Worm (Caenorhabditis elegans) whole organism, young adult: ENCODE measurements around the gene nsph-3.2.
A peak's percentile ranks its signal among the peaks of the same experiment; 100 is the strongest.

ENCODE experiments used
- B0035.1 ChIP-seq: sonication (generic microtip); optimal IDR thresholded peaks from 2 replicates; lab custom pipeline; 2016; ENCODE audit warnings: missing genetic modification characterization, mild to moderate bottlenecking, missing compliant biosample characterization, missing genotype, missing genetic modification reagents
- B0261.1 ChIP-seq: sonication (generic microtip); optimal IDR thresholded peaks from 2 replicates; lab custom pipeline; 2016; ENCODE audit warnings: mild to moderate bottlenecking, missing genetic modification characterization, moderate library complexity, missing compliant biosample characterization
- C17E4.6 ChIP-seq: fragments of 200-800 bp; sonication (Bioruptor generic); IDR thresholded peaks from 2 replicates; pipeline ENCODE4 v1.3.6; 2022; ENCODE audit warnings: missing genetic modification reagents, missing genetic modification characterization, missing compliant biosample characterization
- F22D6.2 ChIP-seq: sonication (generic microtip); optimal IDR thresholded peaks from 2 replicates; lab custom pipeline; 2016; ENCODE audit warnings: mild to moderate bottlenecking, missing genetic modification characterization, missing compliant biosample characterization
- F33H1.4 ChIP-seq: fragments of 200-800 bp; sonication (Bioruptor generic); IDR thresholded peaks from 2 replicates; pipeline ENCODE4 v1.3.6; 2022; ENCODE audit warnings: missing genetic modification reagents, missing genetic modification characterization, missing compliant biosample characterization
- F49E8.2 ChIP-seq: sonication (generic microtip); optimal IDR thresholded peaks from 3 replicates; lab custom pipeline; 2017; ENCODE audit warnings: missing genetic modification characterization, mild to moderate bottlenecking, missing compliant biosample characterization, antibody characterized with exemption, moderate library complexity; ENCODE audit not compliant: insufficient read depth
- K12H6.12 ChIP-seq: fragments of 200-800 bp; sonication (Bioruptor generic); optimal IDR thresholded peaks from 2 replicates; lab custom pipeline; 2018; ENCODE audit warnings: mild to moderate bottlenecking, missing genetic modification characterization, missing compliant biosample characterization
- Y53G8AR.9 ChIP-seq: fragments of 200-800 bp; sonication (Bioruptor generic); conservative IDR thresholded peaks from 2 replicates; pipeline ENCODE4 v1.3.6; 2022; ENCODE audit warnings: missing genetic modification reagents, missing genetic modification characterization, missing compliant biosample characterization
- Y67H2A.10 ChIP-seq: fragments of 200-800 bp; sonication (Bioruptor generic); conservative IDR thresholded peaks from 2 replicates; pipeline ENCODE4 v1.3.6; 2022; ENCODE audit warnings: missing genetic modification reagents, missing genetic modification characterization, missing compliant biosample characterization
- Y95B8A.8 ChIP-seq: fragments of 200-800 bp; sonication (Bioruptor generic); IDR thresholded peaks from 2 replicates; pipeline ENCODE4 v1.3.6; 2022; ENCODE audit warnings: missing genetic modification reagents, missing genetic modification characterization, missing compliant biosample characterization
- ZK185.1 ChIP-seq: sonication (generic microtip); optimal IDR thresholded peaks from 2 replicates; lab custom pipeline; 2016; ENCODE audit warnings: mild to moderate bottlenecking, missing genetic modification characterization, missing compliant biosample characterization; ENCODE audit not compliant: poor library complexity, severe bottlenecking
- akir-1 ChIP-seq: fragments of 200-800 bp; sonication (Bioruptor generic); optimal IDR thresholded peaks from 2 replicates; lab custom pipeline; 2018; ENCODE audit warnings: mild to moderate bottlenecking, missing genetic modification characterization, moderate library complexity, missing compliant biosample characterization
- ama-1 ChIP-seq, 3 experiments: fragments of 150-350 bp in 1 of 3; sonication (generic microtip) in 2 of 3; optimal IDR thresholded peaks; 2 replicates each; lab custom pipeline; 2014 to 2018; ENCODE audit warnings: missing biosample characterization in 2 of 3, missing genetic modification characterization in 2 of 3, missing genetic modification reagents in 2 of 3
- aptf-3 ChIP-seq: fragments of 200-800 bp; sonication (Bioruptor generic); IDR thresholded peaks from 2 replicates; pipeline ENCODE4 v1.3.6; 2022; ENCODE audit warnings: missing genetic modification characterization, missing compliant biosample characterization
- attf-6 ChIP-seq: fragments of 200-800 bp; sonication (Bioruptor generic); IDR thresholded peaks from 2 replicates; pipeline ENCODE4 v1.3.6; 2022; ENCODE audit warnings: missing genetic modification reagents, missing genetic modification characterization, missing compliant biosample characterization
- ceh-58 ChIP-seq: fragments of 200-800 bp; sonication (Bioruptor generic); IDR thresholded peaks from 2 replicates; pipeline ENCODE4 v1.3.6; 2022; ENCODE audit warnings: missing genetic modification characterization, missing compliant biosample characterization
- ceh-91 ChIP-seq: fragments of 200-800 bp; sonication (Bioruptor generic); IDR thresholded peaks from 2 replicates; pipeline ENCODE4 v1.3.6; 2022; ENCODE audit warnings: missing genetic modification reagents, missing genetic modification characterization, missing compliant biosample characterization
- chd-7 ChIP-seq: sonication (generic microtip); optimal IDR thresholded peaks from 2 replicates; lab custom pipeline; 2016; ENCODE audit warnings: mild to moderate bottlenecking, missing genetic modification characterization, moderate library complexity, missing compliant biosample characterization
- egrh-3 ChIP-seq: fragments of 200-800 bp; sonication (Bioruptor generic); IDR thresholded peaks from 2 replicates; pipeline ENCODE4 v1.3.6; 2022; ENCODE audit warnings: missing genetic modification reagents, missing genetic modification characterization, missing compliant biosample characterization
- fkh-3 ChIP-seq: sonication (generic microtip); optimal IDR thresholded peaks from 2 replicates; lab custom pipeline; 2016; ENCODE audit warnings: mild to moderate bottlenecking, missing genetic modification characterization, missing compliant biosample characterization
- gei-17 ChIP-seq: fragments of 200-800 bp; sonication (Bioruptor generic); optimal IDR thresholded peaks from 2 replicates; lab custom pipeline; 2018; ENCODE audit warnings: mild to moderate bottlenecking, missing genetic modification characterization, missing compliant biosample characterization
- lag-1 ChIP-seq: fragments of 200-800 bp; sonication (Bioruptor generic); IDR thresholded peaks from 2 replicates; pipeline ENCODE4 v1.3.6; 2022; ENCODE audit warnings: missing genetic modification reagents, missing genetic modification characterization, missing compliant biosample characterization
- let-526 ChIP-seq: fragments of 200-800 bp; sonication (Bioruptor generic); IDR thresholded peaks from 2 replicates; pipeline ENCODE4 v1.3.6; 2022; ENCODE audit warnings: missing genetic modification reagents, missing genetic modification characterization, missing compliant biosample characterization
- let-607 ChIP-seq, 2 experiments: fragments of 200-800 bp in 1 of 2; sonication (Bioruptor generic) in 1 of 2; sonication (generic microtip) in 1 of 2; optimal IDR thresholded peaks; 2 replicates each; lab custom pipeline; 2016 to 2018; ENCODE audit warnings: mild to moderate bottlenecking in 2 of 2, missing compliant biosample characterization in 2 of 2, missing genetic modification characterization in 2 of 2, moderate library complexity in 2 of 2, missing genotype in 1 of 2
- lin-35 ChIP-seq, 3 experiments: fragments of 150-350 bp in 2 of 3; sonication (generic microtip) in 1 of 3; optimal IDR thresholded peaks; 2 replicates each; lab custom pipeline; 2014 to 2018; ENCODE audit warnings: missing biosample characterization in 3 of 3, missing genetic modification characterization in 3 of 3, missing genetic modification reagents in 3 of 3
- lir-1 ChIP-seq: fragments of 200-800 bp; sonication (Bioruptor generic); conservative IDR thresholded peaks from 2 replicates; pipeline ENCODE4 v1.3.6; 2022; ENCODE audit warnings: missing genetic modification reagents, missing genetic modification characterization, missing compliant biosample characterization
- madf-3 ChIP-seq: fragments of 200-800 bp; sonication (Bioruptor generic); IDR thresholded peaks from 2 replicates; pipeline ENCODE4 v1.3.6; 2022; ENCODE audit warnings: missing genetic modification reagents, missing genetic modification characterization, missing compliant biosample characterization
- mel-28 ChIP-seq: sonication (generic microtip); optimal IDR thresholded peaks from 2 replicates; lab custom pipeline; 2016; ENCODE audit warnings: borderline replicate concordance, mild to moderate bottlenecking, missing genetic modification characterization, missing compliant biosample characterization
- mxl-1 ChIP-seq: sonication (generic microtip); optimal IDR thresholded peaks from 2 replicates; lab custom pipeline; 2016; ENCODE audit warnings: missing genetic modification characterization, missing compliant biosample characterization
- nhr-179 ChIP-seq: sonication (generic microtip); optimal IDR thresholded peaks from 2 replicates; lab custom pipeline; 2016; ENCODE audit warnings: mild to moderate bottlenecking, missing genetic modification characterization, missing compliant biosample characterization
- nhr-27 ChIP-seq: fragments of 200-800 bp; sonication (Bioruptor generic); optimal IDR thresholded peaks from 2 replicates; lab custom pipeline; 2018; ENCODE audit warnings: mild to moderate bottlenecking, missing genetic modification characterization, moderate library complexity, missing compliant biosample characterization
- nhr-90 ChIP-seq: sonication (generic microtip); optimal IDR thresholded peaks from 2 replicates; lab custom pipeline; 2016; ENCODE audit warnings: missing genotype, mild to moderate bottlenecking, missing genetic modification characterization, missing compliant biosample characterization
- pha-4 ChIP-seq: fragments of 150-350 bp; sonication (generic microtip); optimal IDR thresholded peaks from 2 replicates; lab custom pipeline; 2014; ENCODE audit warnings: missing biosample characterization, missing genetic modification reagents, missing genetic modification characterization
- rec-8 ChIP-seq, 2 experiments: sonication (generic microtip); optimal IDR thresholded peaks; 2 replicates each; lab custom pipeline; 2016; ENCODE audit warnings: mild to moderate bottlenecking in 2 of 2, missing genetic modification characterization in 2 of 2, missing genetic modification reagents in 2 of 2, missing genotype in 2 of 2, missing biosample characterization in 1 of 2, missing compliant biosample characterization in 1 of 2, moderate library complexity in 1 of 2
- repo-1 ChIP-seq: sonication (generic microtip); optimal IDR thresholded peaks from 2 replicates; lab custom pipeline; 2017; ENCODE audit warnings: mild to moderate bottlenecking, missing genetic modification characterization, missing compliant biosample characterization
- snpc-1.1 ChIP-seq: sonication (generic microtip); optimal IDR thresholded peaks from 2 replicates; lab custom pipeline; 2017; ENCODE audit warnings: missing genetic modification characterization, mild to moderate bottlenecking, missing compliant biosample characterization, antibody characterized with exemption, moderate library complexity, missing genotype, missing genetic modification reagents; ENCODE audit not compliant: insufficient read depth
- snpc-4 ChIP-seq, 5 experiments: fragments of 150-350 bp in 1 of 5; sonication (generic microtip) in 4 of 5; optimal IDR thresholded peaks; 2 replicates each; lab custom pipeline; 2014 to 2018; ENCODE audit warnings: missing genetic modification characterization in 5 of 5, missing biosample characterization in 3 of 5, antibody characterized with exemption in 2 of 5, mild to moderate bottlenecking in 2 of 5, missing compliant biosample characterization in 2 of 5, missing genotype in 2 of 5, moderate library complexity in 2 of 5, missing genetic modification reagents in 1 of 5
- somi-1 ChIP-seq: fragments of 200-800 bp; sonication (Bioruptor generic); optimal IDR thresholded peaks from 2 replicates; lab custom pipeline; 2018; ENCODE audit warnings: mild to moderate bottlenecking, missing genetic modification characterization, missing compliant biosample characterization
- tlf-1 ChIP-seq: fragments of 200-800 bp; sonication (Bioruptor generic); optimal IDR thresholded peaks from 2 replicates; lab custom pipeline; 2018; ENCODE audit warnings: mild to moderate bottlenecking, missing genetic modification characterization, missing compliant biosample characterization
- zfh-2 ChIP-seq: fragments of 200-800 bp; sonication (Bioruptor generic); conservative IDR thresholded peaks from 2 replicates; pipeline ENCODE4 v1.3.6; 2022; ENCODE audit warnings: missing genetic modification reagents, missing genetic modification characterization, missing compliant biosample characterization
- ztf-18 ChIP-seq: sonication (generic microtip); optimal IDR thresholded peaks from 2 replicates; lab custom pipeline; 2016; ENCODE audit warnings: missing genotype, mild to moderate bottlenecking, missing genetic modification characterization, missing compliant biosample characterization
- ztf-22 ChIP-seq: fragments of 200-800 bp; sonication (Bioruptor generic); optimal IDR thresholded peaks from 2 replicates; lab custom pipeline; 2018; ENCODE audit warnings: mild to moderate bottlenecking, missing genetic modification characterization, moderate library complexity, missing compliant biosample characterization
- ztf-25 ChIP-seq: fragments of 200-800 bp; sonication (Bioruptor generic); IDR thresholded peaks from 2 replicates; pipeline ENCODE4 v1.3.6; 2022; ENCODE audit warnings: missing genetic modification reagents, missing genetic modification characterization, missing compliant biosample characterization
- ztf-28 ChIP-seq: fragments of 200-800 bp; sonication (Bioruptor generic); IDR thresholded peaks from 2 replicates; pipeline ENCODE4 v1.3.6; 2022; ENCODE audit warnings: missing genetic modification reagents, missing genetic modification characterization, missing compliant biosample characterization

The nsph-3.2 gene

DNA sequence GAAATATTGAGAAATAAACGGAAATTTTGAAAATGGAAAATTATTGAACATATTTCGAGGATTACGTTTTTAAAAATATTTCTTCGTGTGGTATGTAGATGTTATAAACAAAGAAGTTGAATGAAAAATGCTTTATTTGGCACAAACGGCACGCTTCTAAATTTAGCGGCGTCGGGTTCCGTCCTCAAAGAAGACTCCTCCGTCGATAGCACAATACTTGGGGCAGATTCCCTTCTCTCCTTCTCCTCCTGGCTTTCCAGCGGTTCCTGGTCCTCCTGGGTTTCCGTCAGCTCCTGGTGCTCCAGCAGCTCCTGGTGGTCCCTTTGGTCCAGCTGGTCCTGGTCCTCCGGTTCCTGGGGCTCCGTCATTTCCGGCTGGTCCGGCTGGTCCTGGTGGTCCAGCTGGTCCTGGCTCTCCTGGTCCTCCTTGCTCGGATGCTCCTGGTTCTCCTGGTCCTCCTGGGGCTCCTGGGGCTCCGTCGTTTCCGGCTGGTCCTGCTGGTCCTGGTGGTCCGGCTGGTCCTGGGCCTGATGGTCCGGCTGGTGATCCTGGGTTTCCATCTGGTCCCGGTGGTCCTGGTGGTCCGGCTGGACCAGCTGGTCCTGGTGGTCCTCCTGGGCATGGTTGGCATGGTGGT lies 28.2 kb upstream of the nsph-3.2 start, which contains the start of gene W01B6.8 (continued):
- TF ChIP-seq ama-1 (optimal IDR thresholded peaks at IDR 0.05; lab: Kevin White, UChicago) (no peak), ama-1 (GFP tag; optimal IDR thresholded peaks at IDR 0.05; lab: Kevin White, UChicago) (no peak), rec-8 (tag; optimal IDR thresholded peaks at IDR 0.05; lab: Kevin White, UChicago) (no peak), nhr-90 (no peak), chd-7 (tag; lab: Kevin White, UChicago) (no peak), ztf-22 (GFP tag; lab: Kevin White, UChicago) (no peak), lin-35 (GFP tag; optimal IDR thresholded peaks at IDR 0.05; lab: Kevin White, UChicago) (no peak), B0261.1 (tag; lab: Kevin White, UChicago) (no peak), Y67H2A.10 (GFP tag; lab: Robert Waterston, UW) (no peak), ztf-28 (GFP tag; lab: Robert Waterston, UW) (no peak), snpc-1.1 (tag; lab: Kevin White, UChicago) (no peak), pha-4 (no peak), akir-1 (GFP tag; lab: Kevin White, UChicago) (no peak), K12H6.12 (tag; lab: Kevin White, UChicago) (no peak), attf-6 (GFP tag; lab: Robert Waterston, UW) (no peak), Y53G8AR.9 (no peak), mel-28 (tag; lab: Kevin White, UChicago) (no peak), C17E4.6 (GFP tag; lab: Robert Waterston, UW) (no peak), lir-1 (GFP tag; lab: Robert Waterston, UW) (0 out of 2 replicates have a peak, but pooled peaks have one; percentile 7), F33H1.4 (no peak), B0035.1 (tag; lab: Kevin White, UChicago) (no peak), ceh-58 (GFP tag; lab: Robert Waterston, UW) (no peak), madf-3 (GFP tag; lab: Robert Waterston, UW) (no peak), repo-1 (tag; lab: Kevin White, UChicago) (no peak), Y95B8A.8 (GFP tag; lab: Robert Waterston, UW) (no peak), F49E8.2 (tag; lab: Kevin White, UChicago) (no peak), lag-1 (no peak), fkh-3 (tag; lab: Kevin White, UChicago) (peak; percentile 10), egrh-3 (GFP tag; lab: Robert Waterston, UW) (peak; percentile 99), gei-17 (GFP tag; lab: Kevin White, UChicago) (no peak), ZK185.1 (tag; lab: Kevin White, UChicago) (no peak)

DNA sequence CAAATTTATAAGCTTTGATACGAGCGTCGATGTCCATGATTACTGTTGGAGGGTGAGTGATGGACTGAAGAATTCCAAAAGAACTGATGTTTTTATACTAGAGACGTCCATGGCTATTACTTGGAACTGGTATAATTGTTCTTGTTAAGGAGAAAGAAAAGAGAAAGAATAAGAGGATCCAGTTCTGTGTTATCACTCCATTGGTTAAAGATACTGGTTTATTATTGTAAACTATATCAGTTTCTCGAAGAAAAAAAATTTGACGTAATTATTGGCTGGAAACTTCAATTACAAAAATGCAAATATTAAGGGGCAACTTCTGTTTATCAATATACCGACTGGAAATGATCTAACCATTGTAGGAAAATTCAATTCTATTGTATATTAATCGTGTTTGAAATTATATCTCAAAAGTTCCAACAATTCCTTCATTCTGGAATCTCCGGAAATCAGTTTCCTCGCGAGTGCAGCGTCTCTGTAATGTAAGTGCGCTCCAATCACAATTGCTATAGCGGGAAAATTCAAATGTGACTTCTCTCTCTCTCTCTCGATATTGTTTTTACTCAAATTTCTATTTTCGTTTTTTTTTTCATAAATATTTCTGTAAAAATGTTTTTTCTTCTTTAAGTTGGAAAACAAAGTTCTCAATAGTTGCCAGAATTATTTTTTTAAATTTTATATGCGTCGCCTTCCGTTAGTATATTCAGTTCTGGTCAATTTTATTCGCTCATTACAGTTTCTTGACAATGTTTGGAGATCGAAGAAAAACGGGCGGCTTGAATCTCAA lies 27.1 kb upstream of the nsph-3.2 start, which contains the start of the genes col-2 and ndc-80:
col-2 (minus strand) TSS at position 51 of the 787 bp plus-strand sequence.
ndc-80 (plus strand) TSS at position 737 of the 787 bp plus-strand sequence.
- TF ChIP-seq ztf-18, result no peak
- no peak for TF ChIP-seq nhr-179 (tag; lab: Kevin White, UChicago)
- no peak for TF ChIP-seq mxl-1 (tag; lab: Kevin White, UChicago)
- TF ChIP-seq aptf-3 (GFP tag; lab: Robert Waterston, UW), result no peak
- TF ChIP-seq madf-3 (GFP tag; lab: Robert Waterston, UW), result no peak
- no peak for TF ChIP-seq tlf-1 (GFP tag; lab: Kevin White, UChicago)
- TF ChIP-seq let-526 (GFP tag; lab: Robert Waterston, UW), result no peak
- TF ChIP-seq snpc-4 (GFP tag; optimal IDR thresholded peaks at IDR 0.05; lab: Kevin White, UChicago), result no peak
- peak in 2 of 4 experiments; percentile 26 to 46 for TF ChIP-seq snpc-4 (tag; optimal IDR thresholded peaks at IDR 0.05; lab: Kevin White, UChicago)
- no peak for TF ChIP-seq egrh-3 (GFP tag; lab: Robert Waterston, UW)
- TF ChIP-seq zfh-2 (GFP tag; lab: Robert Waterston, UW), result no peak
- TF ChIP-seq somi-1, result no peak
- no peak for TF ChIP-seq let-607 (tag; optimal IDR thresholded peaks at IDR 0.05; lab: Kevin White, UChicago)
- no peak for TF ChIP-seq ztf-25 (GFP tag; lab: Robert Waterston, UW)
- no peak for TF ChIP-seq nhr-27 (tag; lab: Kevin White, UChicago)
- TF ChIP-seq ceh-91 (GFP tag; lab: Robert Waterston, UW), result no peak
- no peak for TF ChIP-seq F22D6.2 (tag; lab: Kevin White, UChicago)
